Worm (Caenorhabditis elegans): ENCODE measurements around the gene K10D11.6.

- TF ChIP-seq tlf-1 (GFP tag; optimal IDR thresholded peaks at IDR 0.05) (no peak), mcd-1 (GFP tag; IDR thresholded peaks at IDR 0.05) (no peak), dpff-1 (tag; optimal IDR thresholded peaks at IDR 0.05) (no peak), F57A8.1 (GFP tag; optimal IDR thresholded peaks at IDR 0.05) (no peak), mel-28 (tag; optimal IDR thresholded peaks at IDR 0.05; ENCODE audit: borderline replicate concordance) (no peak)
Measured at ce11 chrIV:13022892-13023291, 33.6 kb upstream of the K10D11.6 start.
